Fruit fly (Drosophila melanogaster) whole organism, embryonic: ENCODE measurements around the gene CG5262.

Experiments used
- ATbp ChIP-seq: fragments of 200-800 bp; sonication (Bioruptor generic); optimal IDR thresholded peaks from 2 replicates; lab custom pipeline; 2017; ENCODE audit warnings: missing biosample characterization, mild to moderate bottlenecking, missing genetic modification characterization, missing genetic modification reagents
- CG10209 ChIP-seq: fragments of 200-800 bp; sonication (Bioruptor generic); optimal IDR thresholded peaks from 3 replicates; lab custom pipeline; 2017; ENCODE audit warnings: missing biosample characterization, mild to moderate bottlenecking, missing genetic modification characterization, missing genetic modification reagents
- CG11695 ChIP-seq: fragments of 200-800 bp; sonication (Bioruptor generic); IDR thresholded peaks from 3 replicates; pipeline ENCODE4 v1.3.6; 2022; ENCODE audit warnings: missing biosample characterization, missing genetic modification characterization
- CG12104 ChIP-seq: fragments of 200-800 bp; sonication (Bioruptor generic); optimal IDR thresholded peaks from 3 replicates; lab custom pipeline; 2016; ENCODE audit warnings: missing biosample characterization, missing genetic modification characterization
- CG12744 ChIP-seq: fragments of 200-800 bp; sonication (Bioruptor generic); optimal IDR thresholded peaks from 2 replicates; lab custom pipeline; 2016; ENCODE audit warnings: missing biosample characterization, missing genetic modification characterization
- CG13123 ChIP-seq: fragments of 200-800 bp; sonication (Bioruptor generic); optimal IDR thresholded peaks from 2 replicates; lab custom pipeline; 2016; ENCODE audit warnings: missing biosample characterization, missing genetic modification characterization
- CG14710 ChIP-seq: fragments of 200-800 bp; sonication (Bioruptor generic); optimal IDR thresholded peaks from 3 replicates; lab custom pipeline; 2019; ENCODE audit warnings: missing biosample characterization, mild to moderate bottlenecking, missing genetic modification characterization, moderate library complexity
- CG16863 ChIP-seq: fragments of 200-800 bp; sonication (Bioruptor generic); optimal IDR thresholded peaks from 3 replicates; lab custom pipeline; 2016; ENCODE audit warnings: missing biosample characterization, missing genetic modification characterization
- CG1792 ChIP-seq: fragments of 200-800 bp; sonication (Bioruptor generic); optimal IDR thresholded peaks from 2 replicates; lab custom pipeline; 2016; ENCODE audit warnings: missing biosample characterization, missing genetic modification characterization
- CG2678 ChIP-seq: fragments of 200-800 bp; sonication (Bioruptor generic); optimal IDR thresholded peaks from 3 replicates; lab custom pipeline; 2019; ENCODE audit warnings: missing biosample characterization, mild to moderate bottlenecking, missing genetic modification characterization, moderate library complexity
- CG30403 ChIP-seq: fragments of 200-800 bp; sonication (Bioruptor generic); optimal IDR thresholded peaks from 3 replicates; lab custom pipeline; 2016; ENCODE audit warnings: missing biosample characterization, missing genetic modification characterization
- CG31224 ChIP-seq: fragments of 200-800 bp; sonication (Bioruptor generic); IDR thresholded peaks from 2 replicates; pipeline ENCODE4 v1.3.6; 2022; ENCODE audit warnings: missing biosample characterization, missing genetic modification characterization
- CG3407 ChIP-seq: fragments of 200-800 bp; sonication (Bioruptor generic); optimal IDR thresholded peaks from 2 replicates; lab custom pipeline; 2018; ENCODE audit warnings: missing biosample characterization, mild to moderate bottlenecking, missing genetic modification characterization
- CG3995 ChIP-seq: fragments of 200-800 bp; sonication (Bioruptor generic); optimal IDR thresholded peaks from 3 replicates; lab custom pipeline; 2016; ENCODE audit warnings: missing biosample characterization, missing genetic modification characterization
- CG4282 ChIP-seq: fragments of 200-800 bp; sonication (Bioruptor generic); optimal IDR thresholded peaks from 2 replicates; lab custom pipeline; 2016; ENCODE audit warnings: missing biosample characterization, missing genetic modification characterization
- CG4360 ChIP-seq: fragments of 200-800 bp; sonication (Bioruptor generic); IDR thresholded peaks from 2 replicates; pipeline ENCODE4 v1.3.6; 2022; ENCODE audit warnings: missing biosample characterization, missing genetic modification characterization
- CG4730 ChIP-seq: fragments of 200-800 bp; sonication (Bioruptor generic); IDR thresholded peaks from 2 replicates; pipeline ENCODE4 v1.3.6; 2022; ENCODE audit warnings: missing biosample characterization, missing genetic modification characterization
- CG6683 ChIP-seq: fragments of 200-800 bp; sonication (Bioruptor generic); optimal IDR thresholded peaks from 2 replicates; lab custom pipeline; 2017; ENCODE audit warnings: missing biosample characterization, mild to moderate bottlenecking, missing genetic modification characterization, missing genetic modification reagents
- CG7556 ChIP-seq: fragments of 200-800 bp; sonication (Bioruptor generic); optimal IDR thresholded peaks from 2 replicates; lab custom pipeline; 2017; ENCODE audit warnings: missing biosample characterization, mild to moderate bottlenecking, missing genetic modification characterization
- CG9727 ChIP-seq: fragments of 200-800 bp; sonication (Bioruptor generic); optimal IDR thresholded peaks from 3 replicates; lab custom pipeline; 2017; ENCODE audit warnings: missing biosample characterization, mild to moderate bottlenecking, missing genetic modification characterization
- CrebB ChIP-seq: fragments of 200-800 bp; sonication (Bioruptor generic); optimal IDR thresholded peaks from 3 replicates; lab custom pipeline; 2018; ENCODE audit warnings: missing biosample characterization, mild to moderate bottlenecking, missing genetic modification characterization
- D ChIP-seq, 2 experiments: fragments of 200-800 bp in 1 of 2; fragments of >200 bp in 1 of 2; sonication (Bioruptor generic) in 1 of 2; optimal IDR thresholded peaks; 2 replicates in 1 of 2; 3 replicates in 1 of 2; lab custom pipeline; 2017; ENCODE audit warnings: mild to moderate bottlenecking in 1 of 2, missing biosample characterization in 1 of 2, missing genetic modification characterization in 1 of 2, missing genetic modification reagents in 1 of 2
- D19A ChIP-seq: fragments of 200-800 bp; optimal IDR thresholded peaks from 3 replicates; lab custom pipeline; 2019; ENCODE audit warnings: missing biosample characterization, mild to moderate bottlenecking, missing genetic modification characterization, moderate library complexity
- Eip74EF ChIP-seq, 2 experiments: fragments of 200-800 bp in 1 of 2; fragments of >200 bp in 1 of 2; sonication (Bioruptor generic) in 1 of 2; optimal IDR thresholded peaks; 2 replicates each; lab custom pipeline; 2017 to 2019; ENCODE audit warnings: missing biosample characterization in 2 of 2, missing genetic modification characterization in 2 of 2, mild to moderate bottlenecking in 1 of 2, moderate library complexity in 1 of 2
- HHEX ChIP-seq: fragments of 200-800 bp; sonication (Bioruptor generic); optimal IDR thresholded peaks from 3 replicates; lab custom pipeline; 2017; ENCODE audit warnings: missing biosample characterization, mild to moderate bottlenecking, missing genetic modification characterization, missing genetic modification reagents
- HmgZ ChIP-seq: fragments of 200-800 bp; sonication (Bioruptor generic); optimal IDR thresholded peaks from 2 replicates; lab custom pipeline; 2018; ENCODE audit warnings: missing biosample characterization, mild to moderate bottlenecking, missing genetic modification characterization
- Hmr ChIP-seq: fragments of 200-800 bp; sonication (Bioruptor generic); optimal IDR thresholded peaks from 3 replicates; lab custom pipeline; 2017; ENCODE audit warnings: mild to moderate bottlenecking, missing biosample characterization, missing genetic modification reagents, missing genetic modification characterization
- Mad ChIP-seq: fragments of 200-800 bp; sonication (Bioruptor generic); optimal IDR thresholded peaks from 2 replicates; lab custom pipeline; 2016; ENCODE audit warnings: missing biosample characterization, missing genetic modification characterization
- Max ChIP-seq: fragments of 200-800 bp; sonication (Bioruptor generic); optimal IDR thresholded peaks from 2 replicates; lab custom pipeline; 2016; ENCODE audit warnings: missing biosample characterization, mild to moderate bottlenecking, missing genetic modification characterization
- Rfx ChIP-seq: fragments of 200-800 bp; sonication (Bioruptor generic); IDR thresholded peaks from 2 replicates; pipeline ENCODE4 v1.3.6; 2022; ENCODE audit warnings: missing biosample characterization, missing genetic modification characterization
- Spps ChIP-seq: fragments of 200-800 bp; sonication (Bioruptor generic); optimal IDR thresholded peaks from 2 replicates; lab custom pipeline; 2018; ENCODE audit warnings: missing biosample characterization, mild to moderate bottlenecking, missing genetic modification characterization
- Sry-δ ChIP-seq: fragments of 200-800 bp; sonication (Bioruptor generic); optimal IDR thresholded peaks from 2 replicates; lab custom pipeline; 2016; ENCODE audit warnings: missing biosample characterization, missing genetic modification characterization
- TFAM ChIP-seq: fragments of 200-800 bp; sonication (Bioruptor generic); optimal IDR thresholded peaks from 2 replicates; lab custom pipeline; 2017; ENCODE audit warnings: missing biosample characterization, missing genetic modification characterization, inconsistent platforms
- ara ChIP-seq: fragments of 200-800 bp; sonication (Bioruptor generic); IDR thresholded peaks from 2 replicates; pipeline ENCODE4 v1.3.6; 2022; ENCODE audit warnings: missing biosample characterization, missing genetic modification characterization
- bbx ChIP-seq: fragments of 200-800 bp; sonication (Bioruptor generic); IDR thresholded peaks from 2 replicates; pipeline ENCODE4 v1.3.6; 2022; ENCODE audit warnings: missing biosample characterization, missing genetic modification characterization; ENCODE audit not compliant: partially characterized antibody
- fu2 ChIP-seq: fragments of 200-800 bp; sonication (Bioruptor generic); optimal IDR thresholded peaks from 2 replicates; lab custom pipeline; 2016; ENCODE audit warnings: missing biosample characterization, missing genetic modification characterization
- gce ChIP-seq: fragments of 200-800 bp; sonication (Bioruptor generic); IDR thresholded peaks from 3 replicates; pipeline ENCODE4 v1.3.6; 2022; ENCODE audit warnings: missing biosample characterization, missing genetic modification characterization
- gcm2 ChIP-seq: fragments of 200-800 bp; sonication (Bioruptor generic); optimal IDR thresholded peaks from 2 replicates; lab custom pipeline; 2016; ENCODE audit warnings: missing biosample characterization, missing genetic modification characterization
- grn ChIP-seq: fragments of 200-800 bp; sonication (Bioruptor generic); optimal IDR thresholded peaks from 3 replicates; lab custom pipeline; 2017; ENCODE audit warnings: missing biosample characterization, missing genetic modification characterization
- kni ChIP-seq: fragments of 200-800 bp; sonication (Bioruptor generic); optimal IDR thresholded peaks from 3 replicates; lab custom pipeline; 2017; ENCODE audit warnings: mild to moderate bottlenecking, missing biosample characterization, missing genetic modification reagents, missing genetic modification characterization
- maf-S ChIP-seq: fragments of 200-800 bp; sonication (Bioruptor generic); optimal IDR thresholded peaks from 2 replicates; lab custom pipeline; 2016; ENCODE audit warnings: missing biosample characterization, missing genetic modification characterization
- mld ChIP-seq: fragments of 200-800 bp; sonication (Bioruptor generic); IDR thresholded peaks from 3 replicates; pipeline ENCODE4 v1.3.6; 2022; ENCODE audit warnings: missing biosample characterization, missing genetic modification characterization; ENCODE audit not compliant: partially characterized antibody
- onecut ChIP-seq: fragments of 200-800 bp; sonication (Bioruptor generic); IDR thresholded peaks from 2 replicates; pipeline ENCODE4 v1.3.6; 2022; ENCODE audit warnings: missing biosample characterization, missing genetic modification characterization
- org-1 ChIP-seq: fragments of 200-800 bp; sonication (Bioruptor generic); optimal IDR thresholded peaks from 2 replicates; lab custom pipeline; 2017; ENCODE audit warnings: missing biosample characterization, missing genetic modification characterization
- p53 ChIP-seq: fragments of 200-800 bp; sonication (Bioruptor generic); optimal IDR thresholded peaks from 2 replicates; lab custom pipeline; 2016; ENCODE audit warnings: missing biosample characterization, missing genetic modification characterization
- pum ChIP-seq: fragments of 200-800 bp; sonication (Bioruptor generic); optimal IDR thresholded peaks from 2 replicates; lab custom pipeline; 2016; ENCODE audit warnings: missing biosample characterization, missing genetic modification characterization
- scrt ChIP-seq: fragments of 200-800 bp; sonication (Bioruptor generic); optimal IDR thresholded peaks from 2 replicates; lab custom pipeline; 2018; ENCODE audit warnings: missing biosample characterization, mild to moderate bottlenecking, missing genetic modification characterization, moderate library complexity
- zen ChIP-seq: fragments of 200-800 bp; sonication (Bioruptor generic); optimal IDR thresholded peaks from 3 replicates; lab custom pipeline; 2018; ENCODE audit warnings: missing biosample characterization, mild to moderate bottlenecking, missing genetic modification characterization, moderate library complexity

The CG5262 gene

dm6 chr3L:20471499-20472313, 41.4 kb upstream of the CG5262 start (continued):
- peak; percentile 16 for TF ChIP-seq CG14710 (tag; lab: Kevin White, UChicago)
- no peak for TF ChIP-seq CG31224 (GFP tag; lab: Robert Waterston, UW)
- no peak for TF ChIP-seq CG12104 (GFP tag; lab: Kevin White, UChicago)
- peak; percentile 21; the same call in 1 of the 2 replicates for TF ChIP-seq CG4360 (GFP tag; lab: Robert Waterston, UW)
- peak; percentile 74 for TF ChIP-seq CG16863 (GFP tag; lab: Kevin White, UChicago)
- TF ChIP-seq gcm2 (GFP tag; lab: Kevin White, UChicago), result no peak
- no peak; the same call in 1 of the 2 replicates for TF ChIP-seq Rfx (GFP tag; lab: Robert Waterston, UW)
- peak; percentile 9 for TF ChIP-seq CG30403 (GFP tag; lab: Kevin White, UChicago)
- peak; percentile 67 for TF ChIP-seq Hmr (GFP tag; lab: Kevin White, UChicago)
- peak; percentile 25 for TF ChIP-seq zen (tag; lab: Kevin White, UChicago)
- peak; percentile 42 for TF ChIP-seq maf-S (GFP tag; lab: Kevin White, UChicago)
- TF ChIP-seq Eip74EF (GFP tag; optimal IDR thresholded peaks at IDR 0.05; lab: Kevin White, UChicago), result peak in 1 of 2 experiments; percentile 13
- 0 out of 3 replicates have a peak, but pooled peaks have one; percentile 64 for TF ChIP-seq gce
- no peak for TF ChIP-seq D (optimal IDR thresholded peaks at IDR 0.05; lab: Kevin White, UChicago)
- peak; percentile 34 for TF ChIP-seq D (GFP tag; optimal IDR thresholded peaks at IDR 0.05; lab: Kevin White, UChicago)
- peak; percentile 14 for TF ChIP-seq HmgZ (tag; lab: Kevin White, UChicago)
- TF ChIP-seq CG2678 (tag; lab: Kevin White, UChicago), result peak; percentile 67
- TF ChIP-seq CG7556 (GFP tag; lab: Kevin White, UChicago), result peak; percentile 44
- peak; percentile 6 for TF ChIP-seq Max
- peak; percentile 1 for TF ChIP-seq Sry-δ (GFP tag; lab: Kevin White, UChicago)
- peak; percentile 76 for TF ChIP-seq org-1
- TF ChIP-seq CG4282 (GFP tag; lab: Kevin White, UChicago), result no peak
- TF ChIP-seq mld (GFP tag; lab: Robert Waterston, UW), result no peak
- peak; percentile 44 for TF ChIP-seq Spps (tag; lab: Kevin White, UChicago)
- TF ChIP-seq scrt (GFP tag; lab: Kevin White, UChicago), result peak; percentile 1
- peak; percentile 77 for TF ChIP-seq CG3407 (GFP tag; lab: Kevin White, UChicago)
- peak; percentile 87 for TF ChIP-seq CG1792 (GFP tag; lab: Kevin White, UChicago)
- TF ChIP-seq onecut (GFP tag; lab: Robert Waterston, UW), result peak; percentile 68
- peak; percentile 6 for TF ChIP-seq CG3995 (GFP tag; lab: Kevin White, UChicago)
- TF ChIP-seq ara (GFP tag; lab: Robert Waterston, UW), result peak; percentile 31; the same call in 1 of the 2 replicates
- TF ChIP-seq Mad (GFP tag; lab: Kevin White, UChicago), result peak; percentile 50
- peak; percentile 65 for TF ChIP-seq CG13123 (GFP tag; lab: Kevin White, UChicago)
- TF ChIP-seq CG12744 (GFP tag; lab: Kevin White, UChicago), result peak; percentile 68
- TF ChIP-seq D19A (tag; lab: Kevin White, UChicago), result peak; percentile 97
- peak; percentile 37 for TF ChIP-seq CG6683 (GFP tag; lab: Kevin White, UChicago)
- peak; percentile 50 for TF ChIP-seq p53 (GFP tag; lab: Kevin White, UChicago)
- peak; percentile 64 for TF ChIP-seq kni
- TF ChIP-seq bbx (GFP tag; lab: Robert Waterston, UW), result no peak
- TF ChIP-seq CG4730 (GFP tag; lab: Robert Waterston, UW), result no peak
- TF ChIP-seq HHEX (GFP tag; lab: Kevin White, UChicago), result peak; percentile 75
- TF ChIP-seq CG11695 (GFP tag; lab: Robert Waterston, UW), result peak; percentile 49; the same call in 2 of the 3 replicates
- TF ChIP-seq CrebB, result peak; percentile 69
- peak; percentile 62 for TF ChIP-seq CG9727 (GFP tag; lab: Kevin White, UChicago)
- peak; percentile 17 for TF ChIP-seq pum (GFP tag; lab: Kevin White, UChicago)
- TF ChIP-seq CG10209, result peak; percentile 76
- peak; percentile 90 for TF ChIP-seq ATbp (GFP tag; lab: Kevin White, UChicago)
- TF ChIP-seq fu2 (GFP tag; lab: Kevin White, UChicago), result peak; percentile 12
- no peak for TF ChIP-seq grn (GFP tag; lab: Kevin White, UChicago)
- peak; percentile 54 for TF ChIP-seq TFAM (GFP tag; lab: Kevin White, UChicago)
